Worm (Caenorhabditis elegans): Measurements from ENCODE around the gene clec-65.

DNA sequence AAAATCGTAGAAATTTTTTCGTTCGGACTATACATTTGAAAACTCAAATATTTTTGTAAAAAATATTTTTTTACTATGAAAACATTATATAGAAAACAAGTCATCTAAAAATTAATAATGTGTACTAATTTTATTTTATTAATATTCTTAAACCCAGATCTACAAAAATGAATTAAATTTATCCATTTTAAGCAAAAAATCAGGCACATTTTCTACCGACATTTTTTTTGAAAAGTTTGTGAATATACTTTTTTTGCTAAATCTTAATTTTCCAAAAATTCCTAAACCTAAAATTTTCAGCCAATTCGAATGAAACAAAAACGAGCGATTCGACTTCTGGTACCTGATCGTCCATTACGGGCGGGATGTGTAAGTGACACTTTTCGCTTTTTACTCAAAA lies 38.7 kb downstream of the clec-65 start, which contains the start of gene arrd-10:
- TF ChIP-seq lin-15B (tag; optimal IDR thresholded peaks at IDR 0.05), result no peak
- no peak for TF ChIP-seq saeg-2 (GFP tag; IDR thresholded peaks at IDR 0.05)
- no peak for TF ChIP-seq pha-4 (GFP tag; IDR thresholded peaks at IDR 0.05)
- TF ChIP-seq pha-4 (tag; optimal IDR thresholded peaks at IDR 0.05), result no peak
- no peak for TF ChIP-seq unc-39 (tag; optimal IDR thresholded peaks at IDR 0.05)
- no peak for TF ChIP-seq Y75B8A.6 (GFP tag; IDR thresholded peaks at IDR 0.05)
- no peak for TF ChIP-seq sdz-12 (GFP tag; optimal IDR thresholded peaks at IDR 0.05)
- TF ChIP-seq ceh-82 (tag; optimal IDR thresholded peaks at IDR 0.05), result no peak
- TF ChIP-seq snpc-4 (tag; optimal IDR thresholded peaks at IDR 0.05), result no peak
- TF ChIP-seq ZK546.5 (tag; optimal IDR thresholded peaks at IDR 0.05), result no peak

Measured in whole organism, L4 larva.